Worm (Caenorhabditis elegans): ENCODE results near the gene clec-170.

DNA sequence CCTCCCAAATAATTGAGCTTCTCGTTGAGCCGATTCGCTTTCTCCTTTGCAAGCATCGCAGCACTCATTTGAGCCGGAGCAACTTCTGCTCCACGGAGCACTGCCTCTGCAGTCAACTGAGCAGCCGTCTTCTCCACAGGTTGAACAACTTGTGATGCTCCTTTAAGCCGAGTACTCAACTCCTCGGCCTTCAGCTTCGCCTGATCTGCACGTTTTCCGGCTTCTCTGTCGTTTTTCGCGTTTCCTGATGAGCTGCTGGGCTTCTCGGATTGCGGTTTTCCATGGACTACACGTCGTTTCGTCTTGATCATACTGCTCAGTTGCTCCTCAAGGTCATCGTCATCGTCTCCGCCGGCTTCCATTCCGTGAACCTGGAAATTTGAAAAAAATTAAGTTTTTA lies 32.3 kb downstream of the clec-170 start:
- TF ChIP-seq sem-4 (tag; optimal IDR thresholded peaks at IDR 0.05), result no peak
- no peak for TF ChIP-seq nhr-77 (tag; optimal IDR thresholded peaks at IDR 0.05)
- TF ChIP-seq nhr-25 (tag; optimal IDR thresholded peaks at IDR 0.05), result no peak
- no peak for TF ChIP-seq aly-2 (tag; optimal IDR thresholded peaks at IDR 0.05)
- TF ChIP-seq zag-1 (tag; optimal IDR thresholded peaks at IDR 0.05), result no peak
- TF ChIP-seq peb-1 (tag; optimal IDR thresholded peaks at IDR 0.05), result no peak
- TF ChIP-seq crh-2 (tag; optimal IDR thresholded peaks at IDR 0.05), result no peak
- no peak for TF ChIP-seq F13H6.1 (tag; optimal IDR thresholded peaks at IDR 0.05)
- no peak for TF ChIP-seq lsy-2 (tag; optimal IDR thresholded peaks at IDR 0.05)
